Worm (Caenorhabditis elegans) whole organism, L3 larva: ENCODE data around the gene T04H1.13.

ENCODE experiments used
- R02D3.7 ChIP-seq: fragments of 150-350 bp; optimal IDR thresholded peaks from 2 replicates; lab custom pipeline; 2014; ENCODE audit warnings: missing biosample characterization, missing genetic modification characterization
- ZK546.5 ChIP-seq: sonication (generic microtip); optimal IDR thresholded peaks from 2 replicates; lab custom pipeline; 2017; ENCODE audit warnings: missing biosample characterization, missing genetic modification characterization
- ceh-16 ChIP-seq: sonication (generic microtip); optimal IDR thresholded peaks from 2 replicates; lab custom pipeline; 2017; ENCODE audit warnings: missing biosample characterization, missing genetic modification characterization
- ceh-82 ChIP-seq: fragments of 150-350 bp; optimal IDR thresholded peaks from 2 replicates; lab custom pipeline; 2014; ENCODE audit warnings: missing biosample characterization, missing genetic modification characterization
- ceh-9 ChIP-seq: sonication (generic microtip); optimal IDR thresholded peaks from 2 replicates; lab custom pipeline; 2018; ENCODE audit warnings: missing biosample characterization, missing genetic modification characterization
- daf-12 ChIP-seq: fragments of 150-350 bp; optimal IDR thresholded peaks from 2 replicates; lab custom pipeline; 2014; ENCODE audit warnings: missing biosample characterization, missing genetic modification reagents, missing genetic modification characterization
- egl-27 ChIP-seq: sonication (generic microtip); optimal IDR thresholded peaks from 4 replicates; lab custom pipeline; 2017; ENCODE audit warnings: missing biosample characterization, missing genetic modification reagents, missing genetic modification characterization
- egl-5 ChIP-seq: fragments of 150-350 bp; optimal IDR thresholded peaks from 2 replicates; lab custom pipeline; 2017; ENCODE audit warnings: missing biosample characterization, missing genetic modification reagents, missing genetic modification characterization, inconsistent platforms
- elt-2 ChIP-seq: sonication (generic microtip); optimal IDR thresholded peaks from 2 replicates; lab custom pipeline; 2016; ENCODE audit warnings: missing genetic modification reagents, mild to moderate bottlenecking, missing genetic modification characterization, missing compliant biosample characterization
- fkh-10 ChIP-seq: sonication (generic microtip); optimal IDR thresholded peaks from 2 replicates; lab custom pipeline; 2017; ENCODE audit warnings: missing biosample characterization, missing genetic modification reagents, missing genetic modification characterization
- fkh-2 ChIP-seq: fragments of 150-350 bp; optimal IDR thresholded peaks from 2 replicates; lab custom pipeline; 2014; ENCODE audit warnings: missing biosample characterization, missing genetic modification reagents, missing genetic modification characterization
- fos-1 ChIP-seq: fragments of 150-350 bp; optimal IDR thresholded peaks from 2 replicates; lab custom pipeline; 2014; ENCODE audit warnings: missing biosample characterization, missing genetic modification characterization
- jun-1 ChIP-seq: fragments of 150-350 bp; optimal IDR thresholded peaks from 2 replicates; lab custom pipeline; 2014; ENCODE audit warnings: missing biosample characterization, missing genetic modification reagents, missing genetic modification characterization
- lin-15B ChIP-seq: fragments of 150-350 bp; optimal IDR thresholded peaks from 2 replicates; lab custom pipeline; 2014; ENCODE audit warnings: missing biosample characterization, missing genetic modification characterization
- lin-39 ChIP-seq: fragments of 150-350 bp; optimal IDR thresholded peaks from 2 replicates; lab custom pipeline; 2018; ENCODE audit warnings: missing biosample characterization, missing genetic modification reagents, missing genetic modification characterization
- lsy-12 ChIP-seq: sonication (generic microtip); optimal IDR thresholded peaks from 2 replicates; lab custom pipeline; 2016; ENCODE audit warnings: mild to moderate bottlenecking, missing genetic modification characterization, missing compliant biosample characterization
- mml-1 ChIP-seq: fragments of 150-350 bp; sonication (generic microtip); optimal IDR thresholded peaks from 3 replicates; lab custom pipeline; 2014; ENCODE audit warnings: missing biosample characterization, missing genetic modification characterization
- nfya-1 ChIP-seq: sonication (generic microtip); optimal IDR thresholded peaks from 2 replicates; lab custom pipeline; 2017; ENCODE audit warnings: missing genetic modification characterization, mild to moderate bottlenecking, missing compliant biosample characterization, antibody characterized with exemption, moderate library complexity; ENCODE audit not compliant: insufficient read depth
- nhr-11 ChIP-seq: fragments of 150-350 bp; optimal IDR thresholded peaks from 2 replicates; lab custom pipeline; 2014; ENCODE audit warnings: missing biosample characterization, missing genetic modification characterization
- nhr-12 ChIP-seq: fragments of 150-350 bp; optimal IDR thresholded peaks from 2 replicates; lab custom pipeline; 2014; ENCODE audit warnings: missing biosample characterization, missing genetic modification characterization
- nhr-25 ChIP-seq: sonication (generic microtip); optimal IDR thresholded peaks from 2 replicates; lab custom pipeline; 2017; ENCODE audit warnings: missing biosample characterization, missing genetic modification characterization
- nhr-28 ChIP-seq: fragments of 150-350 bp; optimal IDR thresholded peaks from 2 replicates; lab custom pipeline; 2014; ENCODE audit warnings: missing biosample characterization, missing genetic modification characterization
- nhr-43 ChIP-seq: sonication (generic microtip); optimal IDR thresholded peaks from 2 replicates; lab custom pipeline; 2016; ENCODE audit warnings: mild to moderate bottlenecking, missing genetic modification characterization, missing compliant biosample characterization; ENCODE audit not compliant: poor library complexity, severe bottlenecking
- nhr-67 ChIP-seq: fragments of 150-350 bp; optimal IDR thresholded peaks from 2 replicates; lab custom pipeline; 2014; ENCODE audit warnings: missing biosample characterization, missing genetic modification characterization
- nhr-76 ChIP-seq: fragments of 150-350 bp; sonication (generic microtip); optimal IDR thresholded peaks from 5 replicates; lab custom pipeline; 2014; ENCODE audit warnings: missing biosample characterization, missing genetic modification characterization
- pha-4 ChIP-seq: fragments of 150-350 bp; optimal IDR thresholded peaks from 2 replicates; lab custom pipeline; 2014; ENCODE audit warnings: missing biosample characterization, missing genetic modification reagents, missing genetic modification characterization
- sea-2 ChIP-seq: fragments of 150-350 bp; sonication (generic microtip); optimal IDR thresholded peaks from 4 replicates; lab custom pipeline; 2014; ENCODE audit warnings: missing biosample characterization, missing genetic modification reagents, missing genetic modification characterization
- snpc-4 ChIP-seq: fragments of 150-350 bp; optimal IDR thresholded peaks from 2 replicates; lab custom pipeline; 2014; ENCODE audit warnings: missing biosample characterization, missing genetic modification characterization
- unc-39 ChIP-seq: sonication (generic microtip); optimal IDR thresholded peaks from 4 replicates; lab custom pipeline; 2017; ENCODE audit warnings: missing biosample characterization, missing genetic modification characterization
- zag-1 ChIP-seq: fragments of 150-350 bp; optimal IDR thresholded peaks from 2 replicates; lab custom pipeline; 2014; ENCODE audit warnings: missing biosample characterization, missing genetic modification characterization
- ztf-11 ChIP-seq: fragments of 150-350 bp; optimal IDR thresholded peaks from 2 replicates; lab custom pipeline; 2014; ENCODE audit warnings: missing biosample characterization, missing genetic modification characterization
- ztf-4 ChIP-seq: fragments of 150-350 bp; optimal IDR thresholded peaks from 2 replicates; lab custom pipeline; 2014; ENCODE audit warnings: missing biosample characterization, missing genetic modification characterization

Gene T04H1.13

DNA sequence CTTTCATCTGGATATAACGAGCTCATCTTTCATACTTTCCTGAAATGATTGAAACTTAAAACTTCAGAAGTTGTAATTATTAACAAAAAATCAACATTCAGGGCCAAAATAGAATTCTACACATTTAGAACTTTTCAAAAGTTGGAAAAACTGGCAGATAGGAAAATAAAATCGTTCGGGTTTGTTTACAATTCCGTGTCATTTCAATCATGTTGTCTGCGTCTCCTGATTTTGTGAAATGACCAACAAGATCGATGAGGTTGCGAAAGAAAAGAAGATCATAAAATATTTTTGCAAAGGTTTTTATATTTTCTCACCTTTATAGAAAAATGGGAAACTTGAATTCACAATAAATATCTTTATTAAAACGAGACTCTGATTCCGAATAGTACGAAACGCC lies 43.7 kb upstream of the T04H1.13 start, which contains the start of gene rskd-1:
Gene rskd-1 (minus strand): TSS at position 39 of the 400 bp plus-strand sequence.
- TF ChIP-seq pha-4 (tag; lab: Kevin White, UChicago) (peak; percentile 95), elt-2 (tag; lab: Kevin White, UChicago) (peak; percentile 0), ceh-16 (tag; lab: Kevin White, UChicago) (no peak)

DNA sequence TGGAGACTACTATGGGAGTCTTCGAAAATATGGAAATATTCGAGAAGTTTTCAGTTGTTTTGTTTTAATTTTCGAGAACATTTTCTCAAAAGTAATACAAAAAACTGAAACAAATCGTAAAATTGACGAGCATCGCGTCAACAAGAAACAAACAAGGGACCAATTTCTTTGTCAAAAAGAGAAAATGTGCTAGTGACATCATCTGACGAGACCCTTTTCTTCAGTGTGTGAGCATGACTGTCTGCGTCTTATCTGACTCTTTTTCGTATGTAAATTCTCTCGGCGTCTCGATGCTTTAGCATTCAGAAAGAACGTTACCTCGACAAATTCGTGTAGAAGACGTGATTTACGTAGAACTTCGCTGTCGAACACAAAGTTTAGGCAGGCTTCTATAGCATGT lies 42.8 kb upstream of the T04H1.13 start:
- no peak for TF ChIP-seq snpc-4 (tag; lab: Kevin White, UChicago)
- TF ChIP-seq lin-39 (tag; lab: Kevin White, UChicago) = peak; percentile 42
- TF ChIP-seq fkh-10 (GFP tag; lab: Kevin White, UChicago) = peak; percentile 40
- peak; percentile 25 for TF ChIP-seq nfya-1
- no peak for TF ChIP-seq nhr-76 (tag; lab: Kevin White, UChicago)
- TF ChIP-seq jun-1 (tag; lab: Kevin White, UChicago) = no peak
- TF ChIP-seq, all 47 proteins: peak for 3

DNA sequence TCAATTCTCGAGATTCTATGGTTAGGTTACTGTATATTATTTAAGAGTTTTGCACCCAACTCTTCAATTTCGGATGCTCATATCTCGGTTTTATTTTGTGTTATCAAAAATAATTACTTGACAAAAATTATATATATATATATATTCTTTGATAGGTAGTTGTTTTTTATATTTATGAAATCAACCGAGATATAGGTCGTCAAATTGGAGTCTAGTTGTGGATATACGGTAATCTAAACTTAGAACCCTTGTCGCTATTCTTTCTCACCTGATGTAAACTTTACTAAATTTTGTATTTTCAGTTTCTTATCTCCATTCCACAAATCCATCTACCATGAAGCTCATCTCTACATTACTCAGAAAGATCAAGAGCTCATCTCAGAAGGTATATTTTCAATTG lies 38.4 kb upstream of the T04H1.13 start, which contains the start of gene F55C5.10:
Gene F55C5.10 (plus strand): TSS at position 301 of the 400 bp plus-strand sequence.
- TF ChIP-seq zag-1 (no peak), elt-2 (tag; lab: Kevin White, UChicago) (no peak), daf-12 (no peak), mml-1 (tag; lab: Kevin White, UChicago) (no peak), ceh-9 (tag; lab: Kevin White, UChicago) (no peak), nhr-11 (no peak), sea-2 (GFP tag; lab: Kevin White, UChicago) (no peak), egl-27 (tag; lab: Kevin White, UChicago) (no peak), nhr-25 (no peak)

DNA sequence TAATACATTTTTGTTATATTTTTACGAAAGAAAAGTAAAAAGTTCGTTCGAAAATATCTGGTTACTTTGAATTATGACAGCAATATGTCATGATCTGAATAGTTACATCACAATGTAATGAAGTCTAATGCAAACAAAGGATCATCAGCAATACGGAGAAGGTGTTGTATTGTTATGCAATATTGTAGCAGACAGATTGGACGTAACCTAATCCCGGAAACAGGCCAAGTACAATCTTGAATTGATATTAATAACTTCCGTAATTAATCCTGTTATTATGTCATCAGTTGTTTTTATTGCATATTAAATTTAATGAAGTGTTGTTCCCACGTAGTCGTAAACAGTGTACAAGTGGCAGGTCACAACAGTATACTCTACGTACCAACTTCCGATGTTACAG lies 36.7 kb upstream of the T04H1.13 start:
- no peak for TF ChIP-seq jun-1 (tag; lab: Kevin White, UChicago)

DNA sequence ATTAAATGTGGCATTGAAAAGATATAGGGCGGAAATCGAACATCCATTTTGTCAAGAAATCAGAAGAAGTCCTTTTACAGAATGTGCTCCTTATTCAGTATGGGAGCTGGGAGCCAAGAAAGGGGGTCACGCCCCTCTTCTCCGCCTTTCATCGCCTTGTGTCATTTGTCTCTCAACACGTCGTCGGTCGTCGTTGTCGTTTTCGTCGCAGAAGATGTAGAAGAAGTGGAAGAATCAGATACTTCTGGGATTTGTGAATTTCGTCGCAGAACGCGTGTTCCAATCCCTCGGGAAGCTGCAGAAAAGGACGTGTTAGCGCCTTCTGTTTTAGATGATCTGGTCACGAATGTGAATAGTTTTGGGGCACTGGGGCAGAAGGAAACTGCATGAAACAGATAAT lies 32.1 kb upstream of the T04H1.13 start, which contains the start of gene bnc-1:
Gene bnc-1 (minus strand): TSS at position 101 of the 400 bp plus-strand sequence.
- TF ChIP-seq nhr-43 (no peak), ceh-9 (tag; lab: Kevin White, UChicago) (no peak), nhr-67 (no peak), ztf-4 (tag; lab: Kevin White, UChicago) (no peak), ceh-82 (tag; lab: Kevin White, UChicago) (no peak), unc-39 (tag; lab: Kevin White, UChicago) (no peak)

DNA sequence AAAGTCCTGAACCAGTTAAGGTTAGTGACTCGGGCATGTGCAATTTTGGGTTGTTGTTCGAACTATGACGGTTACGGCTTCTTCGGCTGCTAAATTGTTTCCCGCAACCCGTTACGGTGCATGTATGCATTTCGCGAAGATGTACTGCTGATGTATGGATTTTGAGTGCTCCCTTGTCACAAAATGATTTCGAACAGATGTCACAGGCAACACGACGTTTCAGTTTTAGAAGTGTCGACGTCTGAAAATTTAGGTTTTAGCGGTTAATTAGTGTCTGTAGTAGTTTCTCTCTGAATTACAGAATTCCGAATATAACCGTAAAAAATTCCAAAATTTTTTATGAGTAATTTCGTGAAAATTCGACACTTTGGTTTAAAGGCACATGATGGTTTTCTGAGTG lies 30.9 kb upstream of the T04H1.13 start:
- no peak for TF ChIP-seq nhr-25
- TF ChIP-seq nfya-1 = no peak
- no peak for TF ChIP-seq lin-15B (tag; lab: Kevin White, UChicago)
- no peak for TF ChIP-seq fkh-10 (GFP tag; lab: Kevin White, UChicago)

DNA sequence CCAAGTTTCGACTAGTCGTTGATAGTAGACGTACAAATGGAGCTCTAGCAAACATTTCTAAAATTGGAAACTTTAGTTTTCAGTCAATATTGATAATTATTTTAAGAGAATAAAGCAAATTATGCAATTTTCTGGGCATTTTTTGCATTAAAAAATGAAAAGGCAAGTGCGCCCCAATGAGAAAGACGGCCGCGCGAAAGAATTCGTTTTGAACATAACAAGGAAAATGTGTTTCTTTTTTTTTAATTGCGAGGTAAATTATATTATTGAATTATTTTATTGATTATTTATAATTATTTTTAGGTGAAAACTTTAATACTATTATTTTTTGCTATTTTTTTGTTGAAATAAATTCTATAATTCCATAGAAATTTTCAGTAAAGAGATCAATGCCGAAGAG lies 26.7 kb upstream of the T04H1.13 start, which contains the start of the genes tsfm-1 and capg-2:
Gene tsfm-1 (minus strand): TSS at position 57 of the 400 bp plus-strand sequence.
Gene capg-2 (plus strand): TSS at position 379 of the 400 bp plus-strand sequence.
- TF ChIP-seq ztf-11 (tag; lab: Kevin White, UChicago) (no peak), zag-1 (no peak), lin-39 (tag; lab: Kevin White, UChicago) (no peak), nhr-12 (tag; lab: Kevin White, UChicago) (no peak), lin-15B (tag; lab: Kevin White, UChicago) (peak; percentile 19), nhr-76 (tag; lab: Kevin White, UChicago) (no peak), ZK546.5 (tag; lab: Kevin White, UChicago) (no peak)

DNA sequence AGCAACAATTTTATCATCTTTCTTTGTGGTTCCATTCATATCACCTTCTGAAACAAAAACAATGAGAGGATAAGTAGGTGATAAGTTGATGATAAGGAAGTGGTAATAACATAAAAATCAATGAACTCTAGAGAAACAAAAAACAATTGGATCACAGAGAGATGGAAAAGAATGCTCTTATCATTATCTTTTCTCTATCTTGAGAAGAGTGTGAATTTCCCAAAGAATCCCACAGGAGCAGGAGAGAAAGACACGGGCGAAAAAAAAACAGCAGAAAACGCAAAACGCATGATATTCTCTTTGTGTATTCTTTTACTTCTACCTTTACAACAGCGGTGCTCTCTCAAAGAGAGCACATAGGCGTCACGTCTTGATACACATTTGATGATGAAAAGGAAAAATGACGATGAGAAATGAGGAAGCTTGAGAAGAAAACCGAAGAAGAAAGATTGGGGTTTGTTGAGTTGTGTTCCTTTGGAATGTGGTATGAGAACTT lies 24.5 kb upstream of the T04H1.13 start, which contains the start of gene twk-24:
Gene twk-24 (minus strand): TSS at position 51 of the 496 bp plus-strand sequence.
- TF ChIP-seq unc-39 (tag; lab: Kevin White, UChicago) (no peak), snpc-4 (tag; lab: Kevin White, UChicago) (no peak), egl-27 (tag; lab: Kevin White, UChicago) (no peak), ztf-11 (tag; lab: Kevin White, UChicago) (no peak), fkh-2 (no peak), egl-5 (tag; lab: Kevin White, UChicago) (no peak), daf-12 (no peak), ceh-16 (tag; lab: Kevin White, UChicago) (no peak), nhr-28 (no peak), nhr-25 (no peak), fos-1 (tag; lab: Kevin White, UChicago) (no peak), elt-2 (tag; lab: Kevin White, UChicago) (no peak), pha-4 (tag; lab: Kevin White, UChicago) (no peak), nhr-11 (no peak), lsy-12 (tag; lab: Kevin White, UChicago) (no peak), ceh-82 (tag; lab: Kevin White, UChicago) (no peak), R02D3.7 (tag; lab: Kevin White, UChicago) (no peak)
